1 fruit fly cellular context compared by ENCODE assay signal in the genomic region with DNA sequence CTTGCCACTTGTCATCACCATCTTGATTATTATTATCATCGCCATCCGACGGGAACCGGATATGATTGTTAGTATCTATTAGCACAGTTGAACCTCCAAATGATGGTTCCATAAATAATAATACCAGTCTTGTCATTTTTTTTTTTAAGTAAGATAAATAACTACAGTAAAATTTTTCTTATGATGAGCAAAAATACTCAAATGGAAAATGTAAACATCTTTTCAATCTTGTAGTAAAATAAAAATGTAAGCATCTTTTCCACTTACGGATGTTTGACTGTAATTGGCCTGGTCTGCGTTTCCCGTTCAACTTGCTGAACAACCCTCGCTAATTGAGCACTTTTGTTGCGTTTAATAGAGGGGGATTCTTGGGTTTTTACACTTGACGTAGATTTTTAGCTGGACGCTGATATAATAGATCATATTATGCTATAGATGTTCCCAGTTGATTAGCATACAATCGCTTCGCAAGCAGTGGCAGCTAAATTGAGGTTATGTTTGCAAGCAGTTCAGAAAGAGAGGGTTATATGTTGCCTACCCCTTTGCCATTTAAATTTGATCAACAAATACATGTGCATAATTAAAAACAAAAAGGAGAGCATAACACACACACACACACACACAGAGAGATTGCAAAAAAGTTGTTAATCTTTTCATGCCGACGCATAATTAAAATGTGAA.
A peak's percentile ranks its signal among the peaks of the same experiment; 100 is the strongest.
TF ChIP-seq lines count a peak whose summit lies in the region.

No protein-coding gene starts in this region.

TF ChIP-seq in whole organism, embryonic, 481 proteins besides CTCF, POLR2A, EP300 and RAD21 (continued from another document):
- no peak for TF ChIP-seq ssp (GFP tag; IDR thresholded peaks at IDR 0.05; lab: Robert Waterston, UW)
- no peak for TF ChIP-seq chm (GFP tag; IDR thresholded peaks at IDR 0.05; lab: Robert Waterston, UW)
- no peak for TF ChIP-seq odd (GFP tag; optimal IDR thresholded peaks at IDR 0.05; lab: Kevin White, UChicago)
- TF ChIP-seq HHEX (GFP tag; optimal IDR thresholded peaks at IDR 0.05; lab: Kevin White, UChicago): no peak
- TF ChIP-seq sens (GFP tag; lab: Kevin White, UChicago): peak; percentile 53
- TF ChIP-seq CG6854 (GFP tag; optimal IDR thresholded peaks at IDR 0.05; lab: Kevin White, UChicago): no peak
- TF ChIP-seq lbe (GFP tag; optimal IDR thresholded peaks at IDR 0.05; lab: Kevin White, UChicago): no peak
- no peak for TF ChIP-seq nerfin-2 (GFP tag; IDR thresholded peaks at IDR 0.05; lab: Robert Waterston, UW; ENCODE audit: partially characterized antibody)
- no peak for TF ChIP-seq CG12219 (GFP tag; optimal IDR thresholded peaks at IDR 0.05; lab: Kevin White, UChicago)
- no peak for TF ChIP-seq ham (GFP tag; IDR thresholded peaks at IDR 0.05; lab: Robert Waterston, UW)
- TF ChIP-seq unpg (GFP tag; optimal IDR thresholded peaks at IDR 0.05; lab: Kevin White, UChicago): peak; percentile 28
- TF ChIP-seq MESR4 (GFP tag; optimal IDR thresholded peaks at IDR 0.05; lab: Kevin White, UChicago): no peak
- no peak for TF ChIP-seq MBD-R2 (GFP tag; IDR thresholded peaks at IDR 0.05; lab: Robert Waterston, UW)
- TF ChIP-seq CG1024 (GFP tag; IDR thresholded peaks at IDR 0.05; lab: Robert Waterston, UW): no peak
- peak; percentile 20 for TF ChIP-seq CG10979 (tag; optimal IDR thresholded peaks at IDR 0.05; lab: Kevin White, UChicago)
- no peak for TF ChIP-seq cwo (GFP tag; optimal IDR thresholded peaks at IDR 0.05; lab: Kevin White, UChicago)
- no peak for TF ChIP-seq rib (GFP tag; IDR thresholded peaks at IDR 0.05; lab: Robert Waterston, UW)
- no peak for TF ChIP-seq CG34422 (GFP tag; IDR thresholded peaks at IDR 0.05; lab: Robert Waterston, UW)
- TF ChIP-seq CG1647 (GFP tag; optimal IDR thresholded peaks at IDR 0.05; lab: Kevin White, UChicago): no peak
- peak; percentile 80 for TF ChIP-seq grau (tag; optimal IDR thresholded peaks at IDR 0.05; lab: Kevin White, UChicago)
- TF ChIP-seq sqz (GFP tag; optimal IDR thresholded peaks at IDR 0.05; lab: Kevin White, UChicago): no peak
- no peak for TF ChIP-seq Chrac-16 (GFP tag; optimal IDR thresholded peaks at IDR 0.05; lab: Kevin White, UChicago)
- TF ChIP-seq CG17802 (tag; optimal IDR thresholded peaks at IDR 0.05; lab: Kevin White, UChicago): no peak
- peak; percentile 31 for TF ChIP-seq CG8290 (GFP tag; optimal IDR thresholded peaks at IDR 0.05; lab: Kevin White, UChicago)
- TF ChIP-seq CG8290 (tag; optimal IDR thresholded peaks at IDR 0.05; lab: Kevin White, UChicago): no peak
- TF ChIP-seq gem (tag; optimal IDR thresholded peaks at IDR 0.05; lab: Kevin White, UChicago): peak; percentile 16
- no peak for TF ChIP-seq Adf1 (GFP tag; IDR thresholded peaks at IDR 0.05; lab: Robert Waterston, UW)
- no peak for TF ChIP-seq CG13287 (GFP tag; IDR thresholded peaks at IDR 0.05; lab: Robert Waterston, UW; ENCODE audit: partially characterized antibody)
- no peak for TF ChIP-seq CG2116 (GFP tag; optimal IDR thresholded peaks at IDR 0.05; lab: Kevin White, UChicago)
- TF ChIP-seq croc (GFP tag; conservative IDR thresholded peaks at IDR 0.05; lab: Robert Waterston, UW): no peak
- no peak for TF ChIP-seq CG4424 (GFP tag; optimal IDR thresholded peaks at IDR 0.05; lab: Kevin White, UChicago)
- no peak for TF ChIP-seq D (optimal IDR thresholded peaks at IDR 0.05; lab: Kevin White, UChicago)
- TF ChIP-seq D (GFP tag; optimal IDR thresholded peaks at IDR 0.05; lab: Kevin White, UChicago): no peak
- TF ChIP-seq Med (GFP tag; lab: Kevin White, UChicago): peak; percentile 18
- TF ChIP-seq CG3847 (GFP tag; IDR thresholded peaks at IDR 0.05; lab: Robert Waterston, UW): no peak
- no peak for TF ChIP-seq CG10565 (GFP tag; optimal IDR thresholded peaks at IDR 0.05; lab: Kevin White, UChicago)
- no peak for TF ChIP-seq Neu2 (GFP tag; optimal IDR thresholded peaks at IDR 0.05; lab: Kevin White, UChicago; ENCODE audit: borderline replicate concordance)
